Worm (Caenorhabditis elegans) whole organism, L1 larva: Measurements from ENCODE around the gene unc-129.

ENCODE experiments used
- ama-1 ChIP-seq: fragments of 150-350 bp; optimal IDR thresholded peaks from 2 replicates; lab custom pipeline; 2014
- egl-27 ChIP-seq, 2 experiments: fragments of 150-350 bp in 1 of 2; sonication (generic microtip); optimal IDR thresholded peaks; 3 replicates each; lab custom pipeline; 2017 to 2018; ENCODE audit warnings: missing biosample characterization in 2 of 2, missing genetic modification characterization in 2 of 2, missing genetic modification reagents in 2 of 2
- lin-35 ChIP-seq, 2 experiments: fragments of 150-350 bp; optimal IDR thresholded peaks; 2 replicates each; lab custom pipeline; 2014; ENCODE audit warnings: missing biosample characterization in 2 of 2, missing genetic modification characterization in 2 of 2, missing genetic modification reagents in 2 of 2
- nhr-76 ChIP-seq: sonication (generic microtip); optimal IDR thresholded peaks from 2 replicates; lab custom pipeline; 2017; ENCODE audit warnings: missing biosample characterization, missing genetic modification characterization
- snpc-4 ChIP-seq: fragments of 150-350 bp; optimal IDR thresholded peaks from 2 replicates; lab custom pipeline; 2014; ENCODE audit warnings: missing biosample characterization, missing genetic modification characterization
- unc-130 ChIP-seq: fragments of 150-350 bp; optimal IDR thresholded peaks from 2 replicates; lab custom pipeline; 2017; ENCODE audit warnings: missing biosample characterization, missing genetic modification characterization, inconsistent platforms
- unc-62 ChIP-seq: fragments of 150-350 bp; optimal IDR thresholded peaks from 2 replicates; lab custom pipeline; 2014; ENCODE audit warnings: missing biosample characterization, missing genetic modification reagents, missing genetic modification characterization
- unc-86 ChIP-seq: sonication (generic microtip); optimal IDR thresholded peaks from 2 replicates; lab custom pipeline; 2016; ENCODE audit warnings: missing genetic modification characterization, missing compliant biosample characterization
- zag-1 ChIP-seq: fragments of 150-350 bp; optimal IDR thresholded peaks from 2 replicates; lab custom pipeline; 2014; ENCODE audit warnings: missing biosample characterization, missing genetic modification characterization
- ztf-4 ChIP-seq: fragments of 150-350 bp; optimal IDR thresholded peaks from 2 replicates; lab custom pipeline; 2014; ENCODE audit warnings: missing biosample characterization, missing genetic modification characterization

ce11 chrIV:9053403-9053802 lies 48.2 kb upstream of the unc-129 start:
- TF ChIP-seq unc-62 (GFP tag; lab: Kevin White, UChicago): no peak
- TF ChIP-seq unc-130: no peak
- TF ChIP-seq snpc-4: no peak
- TF ChIP-seq unc-86 (tag; lab: Kevin White, UChicago): no peak
- TF ChIP-seq nhr-76 (tag; lab: Kevin White, UChicago): no peak
- no peak for TF ChIP-seq ztf-4 (tag; lab: Kevin White, UChicago)
- no peak for TF ChIP-seq zag-1 (tag; lab: Kevin White, UChicago)
- TF ChIP-seq lin-35 (GFP tag; optimal IDR thresholded peaks at IDR 0.05; lab: Kevin White, UChicago): no peak
- TF ChIP-seq egl-27 (tag; optimal IDR thresholded peaks at IDR 0.05; lab: Kevin White, UChicago): no peak
- TF ChIP-seq ama-1 (lab: Kevin White, UChicago): no peak
